Worm (Caenorhabditis elegans) whole organism, L4 larva: Measurements from ENCODE around the gene F31F7.1.

ENCODE experiments used
- F49E8.2 ChIP-seq: sonication (generic microtip); optimal IDR thresholded peaks from 2 replicates; lab custom pipeline; 2016; ENCODE audit warnings: missing compliant biosample characterization, mild to moderate bottlenecking, missing genetic modification characterization, borderline replicate concordance
- T20F7.1 ChIP-seq: fragments of 200-800 bp; sonication (Bioruptor generic); optimal IDR thresholded peaks from 2 replicates; lab custom pipeline; 2018; ENCODE audit warnings: mild to moderate bottlenecking, missing genetic modification characterization, missing compliant biosample characterization
- T26A8.4 ChIP-seq: fragments of 200-800 bp; sonication (Bioruptor generic); IDR thresholded peaks from 2 replicates; pipeline ENCODE4 v1.3.6; 2022; ENCODE audit warnings: missing genetic modification characterization, missing compliant biosample characterization
- Y75B8A.6 ChIP-seq: fragments of 200-800 bp; sonication (Bioruptor generic); IDR thresholded peaks from 2 replicates; pipeline ENCODE4 v1.3.6; 2022; ENCODE audit warnings: missing genetic modification reagents, missing genetic modification characterization, missing compliant biosample characterization
- ZK546.5 ChIP-seq, 2 experiments: sonication (generic microtip); optimal IDR thresholded peaks; 2 replicates each; lab custom pipeline; 2017; ENCODE audit warnings: missing biosample characterization in 2 of 2, missing genetic modification characterization in 2 of 2
- arid-1 ChIP-seq: fragments of 200-800 bp; sonication (Bioruptor generic); conservative IDR thresholded peaks from 2 replicates; pipeline ENCODE4 v1.3.6; 2022; ENCODE audit warnings: missing genetic modification reagents, missing genetic modification characterization, missing compliant biosample characterization
- attf-4 ChIP-seq: sonication (generic microtip); optimal IDR thresholded peaks from 3 replicates; lab custom pipeline; 2017; ENCODE audit warnings: missing biosample characterization, missing genetic modification characterization
- ceh-20 ChIP-seq: fragments of 200-800 bp; sonication (Bioruptor generic); IDR thresholded peaks from 2 replicates; pipeline ENCODE4 v1.3.6; 2022; ENCODE audit warnings: missing genetic modification reagents, missing genetic modification characterization, missing compliant biosample characterization
- ceh-32 ChIP-seq: sonication (generic microtip); optimal IDR thresholded peaks from 2 replicates; lab custom pipeline; 2016; ENCODE audit warnings: mild to moderate bottlenecking, missing genetic modification characterization, missing compliant biosample characterization; ENCODE audit not compliant: poor library complexity
- ces-1 ChIP-seq: fragments of 150-350 bp; sonication (generic microtip); optimal IDR thresholded peaks from 4 replicates; lab custom pipeline; 2014; ENCODE audit warnings: missing biosample characterization, missing genetic modification reagents, missing genetic modification characterization
- cey-2 ChIP-seq: sonication (generic microtip); optimal IDR thresholded peaks from 3 replicates; lab custom pipeline; 2017; ENCODE audit warnings: missing genetic modification characterization, mild to moderate bottlenecking, missing compliant biosample characterization, antibody characterized with exemption, borderline replicate concordance; ENCODE audit not compliant: insufficient read depth
- ctbp-1 ChIP-seq: fragments of 200-800 bp; sonication (Bioruptor generic); IDR thresholded peaks from 2 replicates; pipeline ENCODE4 v1.3.6; 2022; ENCODE audit warnings: missing genetic modification reagents, missing genetic modification characterization, missing compliant biosample characterization
- daf-16 ChIP-seq, 3 experiments: sonication (generic microtip); optimal IDR thresholded peaks; 2 replicates each; lab custom pipeline; 2016 to 2017; ENCODE audit warnings: missing genetic modification characterization in 3 of 3, missing genetic modification reagents in 3 of 3, mild to moderate bottlenecking in 2 of 3, missing compliant biosample characterization in 2 of 3, missing biosample characterization in 1 of 3, moderate library complexity in 1 of 3
- dmd-6 ChIP-seq: fragments of 200-800 bp; sonication (Bioruptor generic); IDR thresholded peaks from 2 replicates; pipeline ENCODE4 v1.3.6; 2022; ENCODE audit warnings: missing genetic modification reagents, missing genetic modification characterization, missing compliant biosample characterization
- dmd-8 ChIP-seq: fragments of 200-800 bp; sonication (Bioruptor generic); IDR thresholded peaks from 2 replicates; pipeline ENCODE4 v1.3.6; 2022; ENCODE audit warnings: missing genetic modification characterization, missing compliant biosample characterization
- dpl-1 ChIP-seq: fragments of 150-350 bp; optimal IDR thresholded peaks from 2 replicates; lab custom pipeline; 2014; ENCODE audit warnings: missing biosample characterization, missing genetic modification reagents, missing genetic modification characterization
- dve-1 ChIP-seq: sonication (generic microtip); optimal IDR thresholded peaks from 2 replicates; lab custom pipeline; 2017; ENCODE audit warnings: antibody characterized with exemption, mild to moderate bottlenecking, missing genetic modification characterization, missing compliant biosample characterization; ENCODE audit not compliant: insufficient read depth
- egl-43 ChIP-seq: fragments of 200-800 bp; sonication (Bioruptor generic); IDR thresholded peaks from 2 replicates; pipeline ENCODE4 v1.3.6; 2022; ENCODE audit warnings: missing genetic modification reagents, missing genetic modification characterization, missing compliant biosample characterization
- gei-8 ChIP-seq: fragments of 200-800 bp; sonication (Bioruptor generic); optimal IDR thresholded peaks from 2 replicates; lab custom pipeline; 2018; ENCODE audit warnings: mild to moderate bottlenecking, missing genetic modification characterization, missing compliant biosample characterization
- hif-1 ChIP-seq, 2 experiments: sonication (generic microtip); optimal IDR thresholded peaks; 2 replicates each; lab custom pipeline; 2016 to 2017; ENCODE audit warnings: missing compliant biosample characterization in 2 of 2, missing genetic modification characterization in 2 of 2, missing genetic modification reagents in 2 of 2, missing genotype in 2 of 2, mild to moderate bottlenecking in 1 of 2
- hlh-11 ChIP-seq: fragments of 200-800 bp; sonication (Bioruptor generic); optimal IDR thresholded peaks from 2 replicates; lab custom pipeline; 2018; ENCODE audit warnings: mild to moderate bottlenecking, missing genetic modification characterization, missing compliant biosample characterization
- hlh-30 ChIP-seq: sonication (generic microtip); optimal IDR thresholded peaks from 2 replicates; lab custom pipeline; 2017; ENCODE audit warnings: antibody characterized with exemption, mild to moderate bottlenecking, missing genetic modification characterization, missing compliant biosample characterization; ENCODE audit not compliant: insufficient read depth
- hmg-1.1 ChIP-seq: fragments of 200-800 bp; sonication (Bioruptor generic); IDR thresholded peaks from 2 replicates; pipeline ENCODE4 v1.3.6; 2022; ENCODE audit warnings: missing genetic modification reagents, missing genetic modification characterization, missing compliant biosample characterization
- lin-13 ChIP-seq: fragments of 150-350 bp; optimal IDR thresholded peaks from 2 replicates; lab custom pipeline; 2014; ENCODE audit warnings: missing biosample characterization, missing genetic modification reagents, missing genetic modification characterization
- lin-15B ChIP-seq: fragments of 150-350 bp; sonication (generic microtip); optimal IDR thresholded peaks from 3 replicates; lab custom pipeline; 2014; ENCODE audit warnings: missing biosample characterization, missing genetic modification characterization
- lir-3 ChIP-seq: sonication (generic microtip); optimal IDR thresholded peaks from 2 replicates; lab custom pipeline; 2016; ENCODE audit warnings: mild to moderate bottlenecking, missing genetic modification characterization, missing compliant biosample characterization
- lsy-2 ChIP-seq, 2 experiments: fragments of 150-350 bp in 1 of 2; sonication (generic microtip) in 1 of 2; optimal IDR thresholded peaks; 2 replicates each; lab custom pipeline; 2014 to 2017; ENCODE audit warnings: missing biosample characterization in 2 of 2, missing genetic modification characterization in 2 of 2
- mdl-1 ChIP-seq, 2 experiments: fragments of 150-350 bp in 1 of 2; sonication (generic microtip) in 1 of 2; optimal IDR thresholded peaks; 2 replicates each; lab custom pipeline; 2014 to 2017; ENCODE audit warnings: missing biosample characterization in 2 of 2, missing genetic modification characterization in 2 of 2
- mep-1 ChIP-seq: fragments of 150-350 bp; sonication (generic microtip); optimal IDR thresholded peaks from 3 replicates; lab custom pipeline; 2014; ENCODE audit warnings: missing biosample characterization, missing genetic modification characterization
- mes-2 ChIP-seq: sonication (generic microtip); optimal IDR thresholded peaks from 2 replicates; lab custom pipeline; 2016; ENCODE audit warnings: missing genotype, mild to moderate bottlenecking, missing genetic modification characterization, missing compliant biosample characterization; ENCODE audit not compliant: poor library complexity, severe bottlenecking
- mxl-3 ChIP-seq: fragments of 200-800 bp; sonication (Bioruptor generic); optimal IDR thresholded peaks from 2 replicates; lab custom pipeline; 2018; ENCODE audit warnings: mild to moderate bottlenecking, missing genetic modification characterization, missing compliant biosample characterization
- nhr-237 ChIP-seq: sonication (generic microtip); optimal IDR thresholded peaks from 2 replicates; lab custom pipeline; 2017; ENCODE audit warnings: missing biosample characterization, missing genetic modification characterization
- nhr-25 ChIP-seq: sonication (generic microtip); optimal IDR thresholded peaks from 2 replicates; lab custom pipeline; 2017; ENCODE audit warnings: missing genetic modification characterization, mild to moderate bottlenecking, missing compliant biosample characterization, antibody characterized with exemption, moderate library complexity, borderline replicate concordance; ENCODE audit not compliant: insufficient read depth
- nhr-28 ChIP-seq: fragments of 150-350 bp; optimal IDR thresholded peaks from 2 replicates; lab custom pipeline; 2014; ENCODE audit warnings: missing biosample characterization, missing genetic modification characterization
- nhr-42 ChIP-seq: fragments of 200-800 bp; sonication (Bioruptor generic); IDR thresholded peaks from 2 replicates; pipeline ENCODE4 v1.3.6; 2022; ENCODE audit warnings: missing genetic modification characterization, missing compliant biosample characterization
- nhr-48 ChIP-seq: sonication (generic microtip); optimal IDR thresholded peaks from 2 replicates; lab custom pipeline; 2016; ENCODE audit warnings: mild to moderate bottlenecking, missing genetic modification characterization, missing compliant biosample characterization
- nhr-6 ChIP-seq: fragments of 150-350 bp; optimal IDR thresholded peaks from 2 replicates; lab custom pipeline; 2014; ENCODE audit warnings: missing biosample characterization, missing genetic modification characterization
- nhr-76 ChIP-seq: fragments of 150-350 bp; optimal IDR thresholded peaks from 2 replicates; lab custom pipeline; 2014; ENCODE audit warnings: missing biosample characterization, missing genetic modification characterization
- pha-4 ChIP-seq, 2 experiments: fragments of 150-350 bp in 1 of 2; fragments of 200-800 bp in 1 of 2; sonication (Bioruptor generic) in 1 of 2; IDR thresholded peaks in 1 of 2; optimal IDR thresholded peaks in 1 of 2; 2 replicates each; pipeline versions ENCODE4 v1.3.6 to Lab custom; 2014 to 2022; ENCODE audit warnings: missing genetic modification characterization in 2 of 2, missing genetic modification reagents in 2 of 2, missing biosample characterization in 1 of 2, missing compliant biosample characterization in 1 of 2
- pqm-1 ChIP-seq: sonication (generic microtip); optimal IDR thresholded peaks from 2 replicates; lab custom pipeline; 2017; ENCODE audit warnings: missing biosample characterization, missing genetic modification characterization
- rbr-2 ChIP-seq: sonication (generic microtip); optimal IDR thresholded peaks from 2 replicates; lab custom pipeline; 2016; ENCODE audit warnings: missing genotype, missing genetic modification characterization, missing compliant biosample characterization
- saeg-2 ChIP-seq: fragments of 200-800 bp; sonication (Bioruptor generic); IDR thresholded peaks from 2 replicates; pipeline ENCODE4 v1.3.6; 2022; ENCODE audit warnings: missing genetic modification reagents, missing genetic modification characterization, missing compliant biosample characterization
- spr-1 ChIP-seq: sonication (generic microtip); optimal IDR thresholded peaks from 2 replicates; lab custom pipeline; 2016; ENCODE audit warnings: mild to moderate bottlenecking, missing genetic modification characterization, missing compliant biosample characterization
- tra-1 ChIP-seq: fragments of 200-800 bp; sonication (Bioruptor generic); IDR thresholded peaks from 2 replicates; pipeline ENCODE4 v1.3.6; 2022; ENCODE audit warnings: missing genetic modification reagents, missing genetic modification characterization, missing compliant biosample characterization
- zip-11 ChIP-seq: fragments of 200-800 bp; sonication (Bioruptor generic); IDR thresholded peaks from 2 replicates; pipeline ENCODE4 v1.3.6; 2022; ENCODE audit warnings: missing genetic modification characterization, missing compliant biosample characterization
- ztf-7 ChIP-seq: fragments of 150-350 bp; optimal IDR thresholded peaks from 2 replicates; lab custom pipeline; 2014; ENCODE audit warnings: missing biosample characterization, missing genetic modification characterization

Gene F31F7.1

DNA sequence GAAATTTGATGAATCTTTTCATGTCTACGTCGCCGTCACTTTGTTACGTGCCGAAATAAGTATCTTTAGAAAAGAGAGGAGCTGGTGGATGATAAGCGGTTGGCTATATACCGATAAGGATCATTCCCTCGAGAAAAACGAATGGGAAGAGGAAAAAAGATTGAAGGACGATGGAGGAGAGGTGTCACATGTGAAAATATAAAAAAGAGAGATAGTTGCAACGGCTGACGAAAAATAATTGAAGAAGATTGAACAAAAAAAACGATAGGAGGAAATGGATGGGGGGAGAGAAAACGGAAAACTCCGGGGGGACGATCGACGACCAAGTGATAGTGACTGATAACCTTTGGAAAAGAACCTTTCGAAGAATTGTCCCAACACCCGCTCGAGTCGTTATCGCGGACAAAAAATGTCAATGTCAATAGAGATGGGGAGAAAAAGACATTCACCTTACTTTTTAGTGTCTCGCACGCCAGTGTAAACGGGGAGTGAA, 46.7 kb upstream of the F31F7.1 start (continued):
- TF ChIP-seq hif-1 (tag; optimal IDR thresholded peaks at IDR 0.05; lab: Kevin White, UChicago): peak; percentile 69 to 95
- TF ChIP-seq nhr-42 (GFP tag; lab: Robert Waterston, UW): 0 out of 2 replicates have a peak, but pooled peaks have one; percentile 27
- TF ChIP-seq hmg-1.1 (GFP tag; lab: Robert Waterston, UW): 0 out of 2 replicates have a peak, but pooled peaks have one; percentile 18
- TF ChIP-seq nhr-6: no peak
- no peak for TF ChIP-seq zip-11
- TF ChIP-seq mep-1 (tag; lab: Kevin White, UChicago): peak; percentile 82
- peak; percentile 98 for TF ChIP-seq hlh-11 (tag; lab: Kevin White, UChicago)
- no peak for TF ChIP-seq lir-3 (tag; lab: Kevin White, UChicago)
- TF ChIP-seq ztf-7 (tag; lab: Kevin White, UChicago): peak; percentile 44
- peak; percentile 91 for TF ChIP-seq tra-1
- TF ChIP-seq pha-4 (GFP tag; IDR thresholded peaks at IDR 0.05; lab: Robert Waterston, UW): 0 out of 2 replicates have a peak, but pooled peaks have one; percentile 42
- TF ChIP-seq pha-4 (tag; optimal IDR thresholded peaks at IDR 0.05; lab: Kevin White, UChicago): peak; percentile 66
- TF ChIP-seq rbr-2 (tag; lab: Kevin White, UChicago): peak; percentile 0
- TF ChIP-seq nhr-48: peak; percentile 96
- TF ChIP-seq spr-1 (tag; lab: Kevin White, UChicago): peak; percentile 22
- peak; percentile 28 for TF ChIP-seq mes-2 (tag; lab: Kevin White, UChicago)
- peak; percentile 15 for TF ChIP-seq nhr-76 (tag; lab: Kevin White, UChicago)
- peak; percentile 18; the same call in 1 of the 2 replicates for TF ChIP-seq saeg-2 (GFP tag; lab: Robert Waterston, UW)
- TF ChIP-seq gei-8 (GFP tag; lab: Kevin White, UChicago): peak; percentile 78
- TF ChIP-seq T20F7.1: peak; percentile 25
- TF ChIP-seq Y75B8A.6 (GFP tag; lab: Robert Waterston, UW): peak; percentile 4; the same call in 1 of the 2 replicates
- TF ChIP-seq ctbp-1 (GFP tag; lab: Robert Waterston, UW): peak; percentile 71
- peak; percentile 67 to 80 for TF ChIP-seq lsy-2 (tag; optimal IDR thresholded peaks at IDR 0.05; lab: Kevin White, UChicago)
- no peak for TF ChIP-seq ceh-32
- peak; percentile 79 for TF ChIP-seq nhr-25 (tag; lab: Kevin White, UChicago)
- peak; percentile 90 for TF ChIP-seq hlh-30 (tag; lab: Kevin White, UChicago)
- TF ChIP-seq nhr-28: peak; percentile 90
- TF ChIP-seq cey-2 (tag; lab: Kevin White, UChicago): no peak
- no peak for TF ChIP-seq nhr-237 (tag; lab: Kevin White, UChicago)
- peak; percentile 33 for TF ChIP-seq dpl-1 (GFP tag; lab: Kevin White, UChicago)

DNA sequence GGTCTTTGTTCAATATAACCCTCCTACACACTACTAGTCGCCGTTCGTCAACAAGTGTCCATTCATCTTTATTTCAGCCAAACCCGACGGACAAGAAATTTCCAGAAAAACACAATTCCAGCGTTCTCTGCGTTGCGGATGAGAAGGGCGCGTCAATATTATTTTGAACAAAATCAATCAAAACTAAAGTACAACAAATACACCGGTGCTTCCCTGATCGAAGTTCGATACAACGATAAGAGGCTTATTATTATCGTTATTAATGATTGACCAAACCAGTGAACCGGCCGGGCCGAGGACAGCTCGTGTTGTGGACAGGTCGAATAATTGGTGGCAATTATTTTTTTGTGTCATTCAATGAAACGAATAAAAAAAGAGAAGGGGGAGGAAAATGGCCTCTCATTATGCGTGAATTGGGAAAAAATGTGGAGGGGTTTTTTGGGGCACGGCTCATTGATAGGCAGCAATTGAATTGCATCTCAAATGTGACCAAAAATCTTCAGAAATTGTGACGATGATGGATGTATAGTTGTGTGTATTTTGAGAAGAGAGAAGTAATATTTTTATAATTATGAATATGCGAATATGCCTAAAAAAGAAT, 45.5 kb upstream of the F31F7.1 start:
- TF ChIP-seq arid-1: no peak
- peak; percentile 73 for TF ChIP-seq dve-1
- peak; percentile 38; the same call in 1 of the 2 replicates for TF ChIP-seq T26A8.4
- peak; percentile 73 for TF ChIP-seq dmd-6 (GFP tag; lab: Robert Waterston, UW)
- TF ChIP-seq ces-1: no peak
- no peak for TF ChIP-seq pha-4 (GFP tag; IDR thresholded peaks at IDR 0.05; lab: Robert Waterston, UW)
- TF ChIP-seq pha-4 (tag; optimal IDR thresholded peaks at IDR 0.05; lab: Kevin White, UChicago): peak; percentile 7
- TF ChIP-seq dmd-8 (GFP tag; lab: Robert Waterston, UW): no peak
- no peak for TF ChIP-seq F49E8.2 (tag; lab: Kevin White, UChicago)
- TF ChIP-seq ZK546.5 (tag; optimal IDR thresholded peaks at IDR 0.05; lab: Kevin White, UChicago): no peak
- no peak for TF ChIP-seq egl-43 (GFP tag; lab: Robert Waterston, UW)
- TF ChIP-seq hif-1 (tag; optimal IDR thresholded peaks at IDR 0.05; lab: Kevin White, UChicago): peak in 1 of 2 experiments; percentile 22
- TF ChIP-seq attf-4 (tag; lab: Kevin White, UChicago): no peak
- peak; percentile 2 for TF ChIP-seq mxl-3 (GFP tag; lab: Kevin White, UChicago)
- no peak for TF ChIP-seq daf-16 (GFP tag; optimal IDR thresholded peaks at IDR 0.05; lab: Kevin White, UChicago)
- TF ChIP-seq daf-16 (tag; optimal IDR thresholded peaks at IDR 0.05; lab: Kevin White, UChicago): peak; percentile 89
- TF ChIP-seq ceh-20 (GFP tag; lab: Robert Waterston, UW): no peak
- no peak for TF ChIP-seq mdl-1 (tag; optimal IDR thresholded peaks at IDR 0.05; lab: Kevin White, UChicago)
- TF ChIP-seq nhr-48: peak; percentile 62
- peak; percentile 30 for TF ChIP-seq mes-2 (tag; lab: Kevin White, UChicago)
- TF ChIP-seq pqm-1 (tag; lab: Kevin White, UChicago): peak; percentile 22
- TF ChIP-seq lin-15B (tag; lab: Kevin White, UChicago): no peak
- no peak for TF ChIP-seq lin-13 (GFP tag; lab: Kevin White, UChicago)
